Worm (Caenorhabditis elegans) whole organism, mixed stage, embryonic: ENCODE results near the gene pxl-1.

Experiments
- M03D4.4 ChIP-seq: sonication (generic microtip); optimal IDR thresholded peaks from 2 replicates; lab custom pipeline; 2017; ENCODE audit warnings: mild to moderate bottlenecking, missing genetic modification characterization, missing compliant biosample characterization
- bed-3 ChIP-seq: fragments of 200-800 bp; sonication (Bioruptor generic); optimal IDR thresholded peaks from 3 replicates; lab custom pipeline; 2018; ENCODE audit warnings: mild to moderate bottlenecking, missing genetic modification characterization, moderate library complexity, missing compliant biosample characterization
- blmp-1 ChIP-seq: fragments of 150-350 bp; optimal IDR thresholded peaks from 2 replicates; lab custom pipeline; 2014; ENCODE audit warnings: missing biosample characterization, missing genetic modification characterization
- ceh-39 ChIP-seq: fragments of 150-350 bp; optimal IDR thresholded peaks from 2 replicates; lab custom pipeline; 2014; ENCODE audit warnings: missing biosample characterization, missing genetic modification characterization
- ceh-43 ChIP-seq: fragments of 200-800 bp; sonication (Bioruptor generic); optimal IDR thresholded peaks from 2 replicates; lab custom pipeline; 2018; ENCODE audit warnings: mild to moderate bottlenecking, missing genetic modification characterization, moderate library complexity, missing compliant biosample characterization
- ceh-83 ChIP-seq: fragments of 200-800 bp; sonication (Bioruptor generic); optimal IDR thresholded peaks from 2 replicates; lab custom pipeline; 2018; ENCODE audit warnings: mild to moderate bottlenecking, missing genetic modification characterization, missing compliant biosample characterization
- ces-1 ChIP-seq: fragments of 150-350 bp; optimal IDR thresholded peaks from 2 replicates; lab custom pipeline; 2014; ENCODE audit warnings: missing biosample characterization, missing genetic modification reagents, missing genetic modification characterization
- cnd-1 ChIP-seq: fragments of 200-800 bp; sonication (Bioruptor generic); optimal IDR thresholded peaks from 2 replicates; lab custom pipeline; 2018; ENCODE audit warnings: mild to moderate bottlenecking, missing genetic modification characterization, missing compliant biosample characterization
- drap-1 ChIP-seq: fragments of 200-800 bp; sonication (Bioruptor generic); optimal IDR thresholded peaks from 3 replicates; lab custom pipeline; 2018; ENCODE audit warnings: mild to moderate bottlenecking, missing genetic modification characterization, missing compliant biosample characterization
- elt-1 ChIP-seq: sonication (generic microtip); optimal IDR thresholded peaks from 2 replicates; lab custom pipeline; 2017; ENCODE audit warnings: missing genetic modification characterization, mild to moderate bottlenecking, missing compliant biosample characterization, antibody characterized with exemption, moderate library complexity, borderline replicate concordance; ENCODE audit not compliant: insufficient read depth
- elt-3 ChIP-seq: fragments of 150-350 bp; optimal IDR thresholded peaks from 2 replicates; lab custom pipeline; 2014; ENCODE audit warnings: missing biosample characterization, missing genetic modification characterization
- ham-2 ChIP-seq: fragments of 200-800 bp; sonication (Bioruptor generic); optimal IDR thresholded peaks from 2 replicates; lab custom pipeline; 2018; ENCODE audit warnings: mild to moderate bottlenecking, missing genetic modification characterization, missing compliant biosample characterization
- hlh-1 ChIP-seq: fragments of 150-350 bp; optimal IDR thresholded peaks from 2 replicates; lab custom pipeline; 2014; ENCODE audit warnings: missing biosample characterization, missing genetic modification reagents, missing genetic modification characterization
- lin-13 ChIP-seq: fragments of 150-350 bp; optimal IDR thresholded peaks from 2 replicates; lab custom pipeline; 2014; ENCODE audit warnings: missing biosample characterization, missing genetic modification characterization
- lin-32 ChIP-seq: fragments of 200-800 bp; sonication (Bioruptor generic); optimal IDR thresholded peaks from 2 replicates; lab custom pipeline; 2018; ENCODE audit warnings: mild to moderate bottlenecking, missing genetic modification characterization, missing compliant biosample characterization
- lsy-2 ChIP-seq: fragments of 150-350 bp; optimal IDR thresholded peaks from 2 replicates; lab custom pipeline; 2014; ENCODE audit warnings: missing biosample characterization, missing genetic modification characterization
- mab-5 ChIP-seq: fragments of 150-350 bp; optimal IDR thresholded peaks from 2 replicates; lab custom pipeline; 2014; ENCODE audit warnings: missing biosample characterization, missing genetic modification characterization
- mep-1 ChIP-seq: fragments of 150-350 bp; optimal IDR thresholded peaks from 2 replicates; lab custom pipeline; 2017; ENCODE audit warnings: missing biosample characterization, missing genetic modification reagents, missing genetic modification characterization, inconsistent platforms
- mls-2 ChIP-seq: sonication (generic microtip); optimal IDR thresholded peaks from 2 replicates; lab custom pipeline; 2016; ENCODE audit warnings: mild to moderate bottlenecking, missing genetic modification characterization, moderate library complexity, missing compliant biosample characterization
- nhr-12 ChIP-seq: fragments of 150-350 bp; optimal IDR thresholded peaks from 2 replicates; lab custom pipeline; 2014; ENCODE audit warnings: missing biosample characterization, missing genetic modification characterization
- nhr-2 ChIP-seq: fragments of 150-350 bp; optimal IDR thresholded peaks from 2 replicates; lab custom pipeline; 2014; ENCODE audit warnings: missing biosample characterization, missing genetic modification characterization
- nhr-237 ChIP-seq: fragments of 150-350 bp; optimal IDR thresholded peaks from 2 replicates; lab custom pipeline; 2014; ENCODE audit warnings: missing biosample characterization, missing genetic modification characterization
- nhr-28 ChIP-seq: fragments of 150-350 bp; optimal IDR thresholded peaks from 2 replicates; lab custom pipeline; 2014; ENCODE audit warnings: missing biosample characterization, missing genetic modification characterization
- nhr-76 ChIP-seq: sonication (generic microtip); optimal IDR thresholded peaks from 2 replicates; lab custom pipeline; 2017; ENCODE audit warnings: missing biosample characterization, missing genetic modification characterization
- pha-4 ChIP-seq: fragments of 150-350 bp; optimal IDR thresholded peaks from 2 replicates; lab custom pipeline; 2018; ENCODE audit warnings: missing biosample characterization, missing genetic modification reagents, missing genetic modification characterization
- sem-2 ChIP-seq: fragments of 200-800 bp; sonication (Bioruptor generic); optimal IDR thresholded peaks from 2 replicates; lab custom pipeline; 2018; ENCODE audit warnings: mild to moderate bottlenecking, missing genetic modification characterization, missing compliant biosample characterization
- snpc-4 ChIP-seq: fragments of 150-350 bp; optimal IDR thresholded peaks from 2 replicates; lab custom pipeline; 2014; ENCODE audit warnings: missing biosample characterization, missing genetic modification characterization
- tbx-8 ChIP-seq: fragments of 200-800 bp; sonication (Bioruptor generic); optimal IDR thresholded peaks from 2 replicates; lab custom pipeline; 2018; ENCODE audit warnings: mild to moderate bottlenecking, missing genetic modification characterization, moderate library complexity, missing compliant biosample characterization
- unc-120 ChIP-seq: sonication (generic microtip); optimal IDR thresholded peaks from 2 replicates; lab custom pipeline; 2017; ENCODE audit warnings: missing genetic modification characterization, missing compliant biosample characterization; ENCODE audit not compliant: poor library complexity, severe bottlenecking
- unc-39 ChIP-seq: fragments of 150-350 bp; optimal IDR thresholded peaks from 2 replicates; lab custom pipeline; 2014; ENCODE audit warnings: missing biosample characterization, missing genetic modification characterization
- unc-62 ChIP-seq: fragments of 150-350 bp; optimal IDR thresholded peaks from 2 replicates; lab custom pipeline; 2014; ENCODE audit warnings: missing biosample characterization, missing genetic modification reagents, missing genetic modification characterization
- zip-8 ChIP-seq: fragments of 150-350 bp; optimal IDR thresholded peaks from 2 replicates; lab custom pipeline; 2014; ENCODE audit warnings: missing biosample characterization, missing genetic modification characterization
- ztf-11 ChIP-seq: fragments of 150-350 bp; optimal IDR thresholded peaks from 2 replicates; lab custom pipeline; 2014; ENCODE audit warnings: missing biosample characterization, missing genetic modification characterization

The pxl-1 gene

ce11 chrIII:5895913-5896312, at the start of gene pxl-1:
Gene pxl-1, minus strand, starts transcription at chrIII:5896013.
- no peak for TF ChIP-seq mls-2 (tag; lab: Kevin White, UChicago)
- no peak for TF ChIP-seq lin-13
- no peak for TF ChIP-seq unc-120 (tag; lab: Kevin White, UChicago)
- no peak for TF ChIP-seq nhr-2 (tag; lab: Kevin White, UChicago)
- no peak for TF ChIP-seq lin-32 (GFP tag; lab: Kevin White, UChicago)
- no peak for TF ChIP-seq nhr-76 (tag; lab: Kevin White, UChicago)
- TF ChIP-seq M03D4.4 (tag; lab: Kevin White, UChicago) = no peak
- no peak for TF ChIP-seq ceh-39 (tag; lab: Kevin White, UChicago)

ce11 chrIII:5943368-5944180, 47.8 kb upstream of the pxl-1 start:
- TF ChIP-seq elt-1 (tag; lab: Kevin White, UChicago) (no peak), bed-3 (no peak), ceh-83 (GFP tag; lab: Kevin White, UChicago) (peak; percentile 78), blmp-1 (tag; lab: Kevin White, UChicago) (no peak), lin-32 (GFP tag; lab: Kevin White, UChicago) (peak; percentile 3), unc-120 (tag; lab: Kevin White, UChicago) (no peak), nhr-12 (tag; lab: Kevin White, UChicago) (no peak)

- no peak for TF ChIP-seq ceh-83 (GFP tag; lab: Kevin White, UChicago)
- peak; percentile 84 for TF ChIP-seq elt-1 (tag; lab: Kevin White, UChicago)
- peak; percentile 42 for TF ChIP-seq ham-2 (GFP tag; lab: Kevin White, UChicago)
- TF ChIP-seq zip-8 (tag; lab: Kevin White, UChicago) = no peak
These were observed 46.3 kb upstream of the pxl-1 start for ce11 chrIII:5942104-5942503.

- TF ChIP-seq nhr-237 (tag; lab: Kevin White, UChicago) (no peak), cnd-1 (tag; lab: Kevin White, UChicago) (no peak), elt-1 (tag; lab: Kevin White, UChicago) (no peak), mls-2 (tag; lab: Kevin White, UChicago) (no peak), hlh-1 (tag; lab: Kevin White, UChicago) (peak; percentile 14), bed-3 (no peak), nhr-76 (tag; lab: Kevin White, UChicago) (no peak), ceh-39 (tag; lab: Kevin White, UChicago) (peak; percentile 61), ham-2 (GFP tag; lab: Kevin White, UChicago) (no peak), tbx-8 (no peak), snpc-4 (tag; lab: Kevin White, UChicago) (no peak), M03D4.4 (tag; lab: Kevin White, UChicago) (no peak), drap-1 (GFP tag; lab: Kevin White, UChicago) (no peak), zip-8 (tag; lab: Kevin White, UChicago) (no peak), sem-2 (no peak), pha-4 (tag; lab: Kevin White, UChicago) (no peak), unc-120 (tag; lab: Kevin White, UChicago) (peak; percentile 79), nhr-2 (tag; lab: Kevin White, UChicago) (no peak), lsy-2 (tag; lab: Kevin White, UChicago) (peak; percentile 19), elt-3 (no peak), lin-32 (GFP tag; lab: Kevin White, UChicago) (peak; percentile 46), unc-39 (tag; lab: Kevin White, UChicago) (no peak), ceh-83 (GFP tag; lab: Kevin White, UChicago) (no peak), mep-1 (tag; lab: Kevin White, UChicago) (peak; percentile 45), blmp-1 (tag; lab: Kevin White, UChicago) (no peak), ztf-11 (tag; lab: Kevin White, UChicago) (no peak), ces-1 (GFP tag; lab: Kevin White, UChicago) (peak; percentile 13), mab-5 (no peak), unc-62 (GFP tag; lab: Kevin White, UChicago) (peak; percentile 30), ceh-43 (GFP tag; lab: Kevin White, UChicago) (no peak), nhr-28 (no peak), nhr-12 (tag; lab: Kevin White, UChicago) (no peak), lin-13 (no peak)
- TF ChIP-seq, all 35 proteins: peak for 8
These were observed 44.7 kb upstream of the pxl-1 start for ce11 chrIII:5940525-5940974.
